Worm (Caenorhabditis elegans) whole organism, late embryonic: Measurements from ENCODE around the gene nhr-166.

ENCODE experiments used
- C08G9.2 ChIP-seq: sonication (generic microtip); optimal IDR thresholded peaks from 2 replicates; lab custom pipeline; 2016; ENCODE audit warnings: mild to moderate bottlenecking, missing genetic modification characterization, moderate library complexity, missing compliant biosample characterization
- T23F11.4 ChIP-seq: fragments of 200-800 bp; sonication (Bioruptor generic); optimal IDR thresholded peaks from 2 replicates; lab custom pipeline; 2018; ENCODE audit warnings: mild to moderate bottlenecking, missing genetic modification characterization, missing compliant biosample characterization
- Y22D7AL.16 ChIP-seq: sonication (generic microtip); optimal IDR thresholded peaks from 2 replicates; lab custom pipeline; 2016; ENCODE audit warnings: missing genetic modification characterization, missing compliant biosample characterization
- ahr-1 ChIP-seq: sonication (generic microtip); optimal IDR thresholded peaks from 2 replicates; lab custom pipeline; 2016; ENCODE audit warnings: missing genetic modification characterization, missing compliant biosample characterization
- ama-1 ChIP-seq: fragments of 150-350 bp; optimal IDR thresholded peaks from 2 replicates; lab custom pipeline; 2014
- ceh-18 ChIP-seq: sonication (generic microtip); optimal IDR thresholded peaks from 2 replicates; lab custom pipeline; 2016; ENCODE audit warnings: missing genetic modification characterization, missing compliant biosample characterization
- ceh-2 ChIP-seq: sonication (generic microtip); optimal IDR thresholded peaks from 2 replicates; lab custom pipeline; 2016; ENCODE audit warnings: missing genotype, missing genetic modification characterization, missing compliant biosample characterization
- ceh-24 ChIP-seq: sonication (generic microtip); optimal IDR thresholded peaks from 2 replicates; lab custom pipeline; 2016; ENCODE audit warnings: mild to moderate bottlenecking, missing genetic modification characterization, missing compliant biosample characterization
- ceh-30 ChIP-seq: fragments of 150-350 bp; optimal IDR thresholded peaks from 2 replicates; lab custom pipeline; 2014; ENCODE audit warnings: missing biosample characterization, missing genetic modification characterization
- ceh-31 ChIP-seq: sonication (generic microtip); optimal IDR thresholded peaks from 2 replicates; lab custom pipeline; 2016; ENCODE audit warnings: missing genetic modification characterization, missing compliant biosample characterization
- ceh-45 ChIP-seq: fragments of 200-800 bp; sonication (Bioruptor generic); IDR thresholded peaks from 2 replicates; pipeline ENCODE4 v1.3.6; 2022; ENCODE audit warnings: missing genetic modification reagents, missing genetic modification characterization, missing compliant biosample characterization
- ceh-6 ChIP-seq: fragments of 200-800 bp; sonication (Bioruptor generic); optimal IDR thresholded peaks from 2 replicates; lab custom pipeline; 2018; ENCODE audit warnings: mild to moderate bottlenecking, missing genetic modification characterization, missing compliant biosample characterization
- ceh-9 ChIP-seq: sonication (generic microtip); optimal IDR thresholded peaks from 2 replicates; lab custom pipeline; 2016; ENCODE audit warnings: mild to moderate bottlenecking, missing genetic modification characterization, inconsistent platforms, missing compliant biosample characterization
- che-1 ChIP-seq: sonication (generic microtip); optimal IDR thresholded peaks from 2 replicates; lab custom pipeline; 2016; ENCODE audit warnings: mild to moderate bottlenecking, missing genetic modification characterization, missing compliant biosample characterization
- dmd-4 ChIP-seq: sonication (generic microtip); optimal IDR thresholded peaks from 2 replicates; lab custom pipeline; 2016; ENCODE audit warnings: borderline replicate concordance, missing genetic modification characterization, missing compliant biosample characterization
- dve-1 ChIP-seq: sonication (generic microtip); optimal IDR thresholded peaks from 2 replicates; lab custom pipeline; 2017; ENCODE audit warnings: antibody characterized with exemption, mild to moderate bottlenecking, missing genetic modification characterization, missing compliant biosample characterization
- elt-2 ChIP-seq: sonication (generic microtip); optimal IDR thresholded peaks from 2 replicates; lab custom pipeline; 2016; ENCODE audit warnings: missing genetic modification reagents, missing genetic modification characterization, missing compliant biosample characterization
- elt-4 ChIP-seq: sonication (generic microtip); optimal IDR thresholded peaks from 2 replicates; lab custom pipeline; 2016; ENCODE audit warnings: missing genetic modification characterization, missing compliant biosample characterization
- fax-1 ChIP-seq: sonication (generic microtip); optimal IDR thresholded peaks from 2 replicates; lab custom pipeline; 2016; ENCODE audit warnings: missing genotype, missing genetic modification characterization, missing compliant biosample characterization
- fkh-10 ChIP-seq: fragments of 150-350 bp; optimal IDR thresholded peaks from 2 replicates; lab custom pipeline; 2014; ENCODE audit warnings: missing biosample characterization, missing genetic modification reagents, missing genetic modification characterization
- fkh-6 ChIP-seq: sonication (generic microtip); optimal IDR thresholded peaks from 2 replicates; lab custom pipeline; 2016; ENCODE audit warnings: missing genetic modification characterization, missing compliant biosample characterization
- gmeb-2 ChIP-seq: sonication (generic microtip); optimal IDR thresholded peaks from 2 replicates; lab custom pipeline; 2016; ENCODE audit warnings: missing genetic modification characterization, inconsistent platforms, missing compliant biosample characterization
- hlh-13 ChIP-seq: fragments of 200-800 bp; sonication (Bioruptor generic); optimal IDR thresholded peaks from 2 replicates; lab custom pipeline; 2018; ENCODE audit warnings: mild to moderate bottlenecking, missing genetic modification characterization, missing compliant biosample characterization
- hlh-30 ChIP-seq: sonication (generic microtip); optimal IDR thresholded peaks from 2 replicates; lab custom pipeline; 2017; ENCODE audit warnings: antibody characterized with exemption, missing genetic modification characterization, missing compliant biosample characterization; ENCODE audit not compliant: insufficient read depth
- hlh-6 ChIP-seq: sonication (generic microtip); optimal IDR thresholded peaks from 2 replicates; lab custom pipeline; 2016; ENCODE audit warnings: missing genotype, missing genetic modification characterization, missing compliant biosample characterization
- lim-6 ChIP-seq: sonication (generic microtip); optimal IDR thresholded peaks from 2 replicates; lab custom pipeline; 2016; ENCODE audit warnings: missing genetic modification characterization, missing compliant biosample characterization
- mec-3 ChIP-seq: sonication (generic microtip); optimal IDR thresholded peaks from 2 replicates; lab custom pipeline; 2016; ENCODE audit warnings: borderline replicate concordance, missing genetic modification characterization, missing compliant biosample characterization
- nfya-1 ChIP-seq: sonication (generic microtip); optimal IDR thresholded peaks from 2 replicates; lab custom pipeline; 2017; ENCODE audit warnings: missing genetic modification characterization, mild to moderate bottlenecking, missing compliant biosample characterization, antibody characterized with exemption, moderate library complexity
- nhr-11 ChIP-seq: fragments of 150-350 bp; optimal IDR thresholded peaks from 2 replicates; lab custom pipeline; 2014; ENCODE audit warnings: missing biosample characterization, missing genetic modification characterization
- odd-2 ChIP-seq: sonication (generic microtip); optimal IDR thresholded peaks from 2 replicates; lab custom pipeline; 2017; ENCODE audit warnings: antibody characterized with exemption, mild to moderate bottlenecking, missing genetic modification characterization, missing compliant biosample characterization
- pag-3 ChIP-seq: sonication (generic microtip); optimal IDR thresholded peaks from 2 replicates; lab custom pipeline; 2016; ENCODE audit warnings: missing compliant biosample characterization, missing genetic modification characterization, borderline replicate concordance
- pat-9 ChIP-seq: fragments of 200-800 bp; sonication (Bioruptor generic); optimal IDR thresholded peaks from 2 replicates; lab custom pipeline; 2018; ENCODE audit warnings: mild to moderate bottlenecking, missing genetic modification characterization, moderate library complexity, missing compliant biosample characterization
- pax-1 ChIP-seq: fragments of 150-350 bp; optimal IDR thresholded peaks from 2 replicates; lab custom pipeline; 2014; ENCODE audit warnings: missing biosample characterization, missing genetic modification characterization
- pha-4 ChIP-seq: fragments of 150-350 bp; optimal IDR thresholded peaks from 2 replicates; lab custom pipeline; 2018; ENCODE audit warnings: missing biosample characterization, missing genetic modification reagents, missing genetic modification characterization
- pqm-1 ChIP-seq: sonication (generic microtip); optimal IDR thresholded peaks from 2 replicates; lab custom pipeline; 2016; ENCODE audit warnings: missing genetic modification characterization, missing compliant biosample characterization
- sdc-2 ChIP-seq: sonication (generic microtip); optimal IDR thresholded peaks from 2 replicates; lab custom pipeline; 2016; ENCODE audit warnings: missing genotype, missing genetic modification characterization, missing compliant biosample characterization
- sox-2 ChIP-seq: fragments of 200-800 bp; sonication (Bioruptor generic); IDR thresholded peaks from 2 replicates; pipeline ENCODE4 v1.3.6; 2022; ENCODE audit warnings: missing genetic modification reagents, missing genetic modification characterization, missing compliant biosample characterization
- sox-4 ChIP-seq: sonication (generic microtip); optimal IDR thresholded peaks from 2 replicates; lab custom pipeline; 2017; ENCODE audit warnings: mild to moderate bottlenecking, missing genetic modification characterization, inconsistent platforms, missing compliant biosample characterization
- tbx-7 ChIP-seq: sonication (generic microtip); optimal IDR thresholded peaks from 2 replicates; lab custom pipeline; 2016; ENCODE audit warnings: missing genotype, missing genetic modification characterization, missing compliant biosample characterization
- ttx-3 ChIP-seq: sonication (generic microtip); optimal IDR thresholded peaks from 2 replicates; lab custom pipeline; 2016; ENCODE audit warnings: missing genetic modification reagents, missing genetic modification characterization, missing compliant biosample characterization
- unc-55 ChIP-seq: sonication (generic microtip); optimal IDR thresholded peaks from 2 replicates; lab custom pipeline; 2017; ENCODE audit warnings: missing biosample characterization, missing genetic modification reagents, missing genetic modification characterization

Gene nhr-166

ce11 chrII:3879945-3880344, at the start of gene nhr-166:
nhr-166 (plus strand) TSS chrII:3880245.
- no peak for TF ChIP-seq che-1 (tag; lab: Kevin White, UChicago)
- no peak for TF ChIP-seq gmeb-2 (tag; lab: Kevin White, UChicago)
- no peak for TF ChIP-seq sox-4 (tag; lab: Kevin White, UChicago)
- no peak for TF ChIP-seq ceh-30 (tag; lab: Kevin White, UChicago)
- no peak for TF ChIP-seq ceh-31 (tag; lab: Kevin White, UChicago)
- no peak for TF ChIP-seq hlh-30 (tag; lab: Kevin White, UChicago)
- no peak for TF ChIP-seq dmd-4 (tag; lab: Kevin White, UChicago)
- TF ChIP-seq odd-2 (tag; lab: Kevin White, UChicago) = no peak
- TF ChIP-seq pag-3 = no peak
- TF ChIP-seq Y22D7AL.16 = no peak
- no peak for TF ChIP-seq ahr-1
- TF ChIP-seq hlh-6 (tag; lab: Kevin White, UChicago) = no peak
- TF ChIP-seq ceh-2 = no peak
- no peak for TF ChIP-seq pha-4 (tag; lab: Kevin White, UChicago)
- TF ChIP-seq nhr-11 (tag; lab: Kevin White, UChicago) = no peak
- TF ChIP-seq hlh-13 (GFP tag; lab: Kevin White, UChicago) = no peak
- TF ChIP-seq ttx-3 (tag; lab: Kevin White, UChicago) = no peak

- TF ChIP-seq ceh-9 (no peak), tbx-7 (tag; lab: Kevin White, UChicago) (no peak), ceh-18 (no peak), elt-4 (tag; lab: Kevin White, UChicago) (no peak)
Observed at ce11 chrII:3832383-3832782, 47.7 kb upstream of the nhr-166 start, which contains the start of gene F54D10.9. F54D10.9 (minus strand) TSS chrII:3832483.

- TF ChIP-seq ama-1 (lab: Kevin White, UChicago) (no peak), ceh-30 (tag; lab: Kevin White, UChicago) (no peak), hlh-13 (GFP tag; lab: Kevin White, UChicago) (no peak), fkh-6 (tag; lab: Kevin White, UChicago) (no peak), C08G9.2 (tag; lab: Kevin White, UChicago) (no peak), T23F11.4 (GFP tag; lab: Kevin White, UChicago) (no peak), lim-6 (tag; lab: Kevin White, UChicago) (no peak), sdc-2 (tag; lab: Kevin White, UChicago) (no peak), ceh-6 (GFP tag; lab: Kevin White, UChicago) (no peak), pat-9 (no peak), ceh-31 (tag; lab: Kevin White, UChicago) (no peak), mec-3 (tag; lab: Kevin White, UChicago) (no peak)
Observed at ce11 chrII:3835915-3836314, 44.1 kb upstream of the nhr-166 start, which contains the start of gene oac-4. oac-4 (minus strand) TSS chrII:3836015.

DNA sequence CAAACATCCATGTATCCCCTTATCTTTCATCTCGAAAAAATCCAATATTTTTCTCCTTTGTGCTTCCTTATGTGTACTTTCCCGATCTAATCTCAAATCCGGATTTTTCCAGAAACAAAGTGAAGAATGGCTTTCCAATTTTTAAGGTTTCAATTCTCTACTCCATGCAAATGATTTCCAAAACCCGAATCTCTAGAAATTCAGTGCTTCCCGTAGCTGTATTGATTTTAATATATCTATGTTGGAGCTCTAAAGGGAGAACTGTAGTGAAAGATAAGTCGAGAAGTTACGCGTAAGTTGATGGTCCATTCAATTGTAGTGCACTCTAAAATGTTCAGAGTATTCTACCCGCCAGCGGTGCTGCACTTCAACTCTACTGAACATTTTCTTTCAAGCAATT, 40.5 kb upstream of the nhr-166 start, which contains the start of gene C17A2.4:
TSS of gene C17A2.4 (plus strand) at position 301 of the 400 bp plus-strand sequence.
- TF ChIP-seq pax-1 (tag; lab: Kevin White, UChicago) = no peak
- no peak for TF ChIP-seq fkh-6 (tag; lab: Kevin White, UChicago)
- no peak for TF ChIP-seq elt-2 (tag; lab: Kevin White, UChicago)
- no peak for TF ChIP-seq pha-4 (tag; lab: Kevin White, UChicago)

- TF ChIP-seq T23F11.4 (GFP tag; lab: Kevin White, UChicago) (no peak), fax-1 (no peak), ahr-1 (no peak), mec-3 (tag; lab: Kevin White, UChicago) (no peak), pqm-1 (no peak), ceh-24 (no peak), odd-2 (tag; lab: Kevin White, UChicago) (no peak), ceh-18 (no peak), nfya-1 (tag; lab: Kevin White, UChicago) (no peak), unc-55 (no peak), fkh-10 (GFP tag; lab: Kevin White, UChicago) (no peak), ceh-45 (no peak), lim-6 (tag; lab: Kevin White, UChicago) (no peak), dve-1 (no peak), sox-2 (no peak)
Observed at ce11 chrII:3843305-3843704, 36.7 kb upstream of the nhr-166 start, which contains the start of the genes C17A2.7 and C17A2.3. C17A2.7 (minus strand) TSS chrII:3843405. C17A2.3 (plus strand) TSS chrII:3843609.
